Fruit fly (Drosophila melanogaster) whole organism, embryonic: Measurements from ENCODE around the gene CG13667.

ENCODE experiments used
- Asciz ChIP-seq: fragments of 200-800 bp; sonication (Bioruptor generic); optimal IDR thresholded peaks from 2 replicates; lab custom pipeline; 2017; ENCODE audit warnings: missing biosample characterization, mild to moderate bottlenecking, missing genetic modification characterization, missing genetic modification reagents
- B-H1 ChIP-seq: fragments of 200-800 bp; sonication (Bioruptor generic); IDR thresholded peaks from 3 replicates; pipeline ENCODE4 v1.3.6; 2022; ENCODE audit warnings: missing biosample characterization, missing genetic modification characterization
- CG10431 ChIP-seq: fragments of 200-800 bp; sonication (Bioruptor generic); optimal IDR thresholded peaks from 3 replicates; lab custom pipeline; 2018; ENCODE audit warnings: missing biosample characterization, mild to moderate bottlenecking, missing genetic modification characterization
- CG10959 ChIP-seq: fragments of 200-800 bp; sonication (Bioruptor generic); IDR thresholded peaks from 2 replicates; pipeline ENCODE4 v1.3.6; 2022; ENCODE audit warnings: missing biosample characterization, missing genetic modification characterization
- CG11093 ChIP-seq: fragments of 200-800 bp; sonication (Bioruptor generic); IDR thresholded peaks from 3 replicates; pipeline ENCODE4 v1.3.6; 2022; ENCODE audit warnings: missing biosample characterization, missing genetic modification characterization
- CG11456 ChIP-seq: fragments of 200-800 bp; sonication (Bioruptor generic); IDR thresholded peaks from 3 replicates; pipeline ENCODE4 v1.3.6; 2022; ENCODE audit warnings: missing biosample characterization, missing genetic modification characterization
- CG14860 ChIP-seq: fragments of 200-800 bp; sonication (Bioruptor generic); IDR thresholded peaks from 3 replicates; pipeline ENCODE4 v1.3.6; 2022; ENCODE audit warnings: missing biosample characterization, missing genetic modification characterization; ENCODE audit not compliant: partially characterized antibody
- CG1647 ChIP-seq: fragments of 200-800 bp; sonication (Bioruptor generic); optimal IDR thresholded peaks from 3 replicates; lab custom pipeline; 2016; ENCODE audit warnings: missing biosample characterization, missing genetic modification characterization
- CG18011 ChIP-seq: fragments of 200-800 bp; sonication (Bioruptor generic); optimal IDR thresholded peaks from 2 replicates; lab custom pipeline; 2017; ENCODE audit warnings: missing biosample characterization, missing genetic modification characterization, mild to moderate bottlenecking, moderate library complexity, missing genotype
- CG2116 ChIP-seq: fragments of 200-800 bp; sonication (Bioruptor generic); optimal IDR thresholded peaks from 3 replicates; lab custom pipeline; 2018; ENCODE audit warnings: missing biosample characterization, mild to moderate bottlenecking, missing genetic modification characterization
- CG2129 ChIP-seq: fragments of 200-800 bp; sonication (Bioruptor generic); IDR thresholded peaks from 2 replicates; pipeline ENCODE4 v1.3.6; 2022; ENCODE audit warnings: missing biosample characterization, missing genetic modification characterization; ENCODE audit not compliant: partially characterized antibody
- CG2678 ChIP-seq: fragments of 200-800 bp; sonication (Bioruptor generic); optimal IDR thresholded peaks from 3 replicates; lab custom pipeline; 2019; ENCODE audit warnings: missing biosample characterization, mild to moderate bottlenecking, missing genetic modification characterization, moderate library complexity
- CG34422 ChIP-seq: fragments of 200-800 bp; sonication (Bioruptor generic); IDR thresholded peaks from 3 replicates; pipeline ENCODE4 v1.3.6; 2022; ENCODE audit warnings: missing biosample characterization, missing genetic modification characterization
- CG3838 ChIP-seq: fragments of 200-800 bp; sonication (Bioruptor generic); optimal IDR thresholded peaks from 3 replicates; lab custom pipeline; 2016; ENCODE audit warnings: missing biosample characterization, missing genetic modification characterization
- CG4282 ChIP-seq: fragments of 200-800 bp; sonication (Bioruptor generic); optimal IDR thresholded peaks from 2 replicates; lab custom pipeline; 2016; ENCODE audit warnings: missing biosample characterization, missing genetic modification characterization
- CG4328 ChIP-seq: fragments of 200-800 bp; sonication (Bioruptor generic); optimal IDR thresholded peaks from 3 replicates; lab custom pipeline; 2017; ENCODE audit warnings: missing biosample characterization, missing genetic modification reagents, missing genetic modification characterization
- CG4820 ChIP-seq: fragments of 200-800 bp; sonication (Bioruptor generic); optimal IDR thresholded peaks from 3 replicates; lab custom pipeline; 2016; ENCODE audit warnings: missing biosample characterization, missing genetic modification characterization
- CG7372 ChIP-seq: fragments of 200-800 bp; sonication (Bioruptor generic); IDR thresholded peaks from 2 replicates; pipeline ENCODE4 v1.3.6; 2022; ENCODE audit warnings: missing biosample characterization, missing genetic modification characterization
- CG9215 ChIP-seq: fragments of 200-800 bp; sonication (Bioruptor generic); IDR thresholded peaks from 2 replicates; pipeline ENCODE4 v1.3.6; 2022; ENCODE audit warnings: missing biosample characterization, missing genetic modification characterization
- CG9727 ChIP-seq: fragments of 200-800 bp; sonication (Bioruptor generic); optimal IDR thresholded peaks from 3 replicates; lab custom pipeline; 2017; ENCODE audit warnings: missing biosample characterization, mild to moderate bottlenecking, missing genetic modification characterization
- CHES-1-like ChIP-seq: fragments of 200-800 bp; sonication (Bioruptor generic); optimal IDR thresholded peaks from 2 replicates; lab custom pipeline; 2016; ENCODE audit warnings: missing biosample characterization, missing genetic modification characterization
- CTCF ChIP-seq: fragments of 200-800 bp; sonication (Bioruptor generic); optimal IDR thresholded peaks from 2 replicates; lab custom pipeline; 2017; ENCODE audit warnings: missing biosample characterization, mild to moderate bottlenecking, missing genetic modification characterization, moderate library complexity
- Dbx ChIP-seq: fragments of 200-800 bp; sonication (Bioruptor generic); IDR thresholded peaks from 3 replicates; pipeline ENCODE4 v1.3.6; 2022; ENCODE audit warnings: missing biosample characterization, missing genetic modification characterization
- Dek ChIP-seq: fragments of 200-800 bp; sonication (Bioruptor generic); optimal IDR thresholded peaks from 3 replicates; lab custom pipeline; 2019; ENCODE audit warnings: missing biosample characterization, mild to moderate bottlenecking, missing genetic modification characterization, moderate library complexity
- Dip2 ChIP-seq: fragments of 200-800 bp; sonication (Bioruptor generic); IDR thresholded peaks from 2 replicates; pipeline ENCODE4 v1.3.6; 2022; ENCODE audit warnings: missing biosample characterization, missing genetic modification characterization
- Dip3 ChIP-seq: fragments of 200-800 bp; sonication (Bioruptor generic); optimal IDR thresholded peaks from 3 replicates; lab custom pipeline; 2016; ENCODE audit warnings: missing biosample characterization, missing genetic modification characterization
- H2.0 ChIP-seq: fragments of 200-800 bp; sonication (Bioruptor generic); IDR thresholded peaks from 2 replicates; pipeline ENCODE4 v1.3.6; 2022; ENCODE audit warnings: missing biosample characterization, missing genetic modification characterization
- HLH3B ChIP-seq: fragments of 200-800 bp; sonication (Bioruptor generic); IDR thresholded peaks from 2 replicates; pipeline ENCODE4 v1.3.6; 2022; ENCODE audit warnings: missing biosample characterization, missing genetic modification characterization
- Hr51 ChIP-seq, 2 experiments: fragments of 200-800 bp; sonication (Bioruptor generic); optimal IDR thresholded peaks; 2 replicates in 1 of 2; 3 replicates in 1 of 2; lab custom pipeline; 2016 to 2018; ENCODE audit warnings: missing biosample characterization in 2 of 2, missing genetic modification characterization in 2 of 2, mild to moderate bottlenecking in 1 of 2, moderate library complexity in 1 of 2
- Jarid2 ChIP-seq: fragments of 200-800 bp; sonication (Bioruptor generic); optimal IDR thresholded peaks from 3 replicates; lab custom pipeline; 2017; ENCODE audit warnings: mild to moderate bottlenecking, missing biosample characterization, missing genetic modification reagents, missing genetic modification characterization
- NC2β ChIP-seq: fragments of 200-800 bp; sonication (Bioruptor generic); optimal IDR thresholded peaks from 2 replicates; lab custom pipeline; 2016; ENCODE audit warnings: missing biosample characterization, missing genetic modification characterization
- PHDP ChIP-seq: fragments of 200-800 bp; sonication (Bioruptor generic); optimal IDR thresholded peaks from 3 replicates; lab custom pipeline; 2018; ENCODE audit warnings: missing biosample characterization, mild to moderate bottlenecking, missing genetic modification characterization, moderate library complexity
- Spps ChIP-seq: fragments of 200-800 bp; sonication (Bioruptor generic); optimal IDR thresholded peaks from 2 replicates; lab custom pipeline; 2018; ENCODE audit warnings: missing biosample characterization, mild to moderate bottlenecking, missing genetic modification characterization
- Ssrp ChIP-seq: fragments of 200-800 bp; sonication (Bioruptor generic); optimal IDR thresholded peaks from 2 replicates; lab custom pipeline; 2018; ENCODE audit warnings: missing biosample characterization, mild to moderate bottlenecking, missing genetic modification characterization, moderate library complexity
- Tbp ChIP-seq: fragments of >200 bp; optimal IDR thresholded peaks from 2 replicates; lab custom pipeline; 2018; ENCODE audit warnings: missing biosample characterization, missing genetic modification characterization
- az2 ChIP-seq: fragments of 200-800 bp; sonication (Bioruptor generic); optimal IDR thresholded peaks from 3 replicates; lab custom pipeline; 2016; ENCODE audit warnings: missing biosample characterization, missing genetic modification characterization
- cato ChIP-seq: fragments of 200-800 bp; sonication (Bioruptor generic); optimal IDR thresholded peaks from 2 replicates; lab custom pipeline; 2016; ENCODE audit warnings: missing biosample characterization, missing genetic modification characterization, borderline replicate concordance
- cg ChIP-seq: fragments of 200-800 bp; sonication (Bioruptor generic); optimal IDR thresholded peaks from 3 replicates; lab custom pipeline; 2019; ENCODE audit warnings: missing biosample characterization, mild to moderate bottlenecking, missing genetic modification characterization, moderate library complexity
- croc ChIP-seq: fragments of 200-800 bp; sonication (Bioruptor generic); conservative IDR thresholded peaks from 3 replicates; pipeline ENCODE4 v1.3.6; 2022; ENCODE audit warnings: missing biosample characterization, missing genetic modification characterization
- disco-r ChIP-seq: fragments of 200-800 bp; sonication (Bioruptor generic); optimal IDR thresholded peaks from 2 replicates; lab custom pipeline; 2016; ENCODE audit warnings: missing biosample characterization, missing genetic modification characterization
- dpn ChIP-seq, 2 experiments: fragments of 200-800 bp; sonication (Bioruptor generic); optimal IDR thresholded peaks; 3 replicates each; lab custom pipeline; 2016; ENCODE audit warnings: missing biosample characterization in 2 of 2, missing genetic modification characterization in 2 of 2
- gsb ChIP-seq: fragments of 200-800 bp; sonication (Bioruptor generic); IDR thresholded peaks from 2 replicates; pipeline ENCODE4 v1.3.6; 2022; ENCODE audit warnings: missing biosample characterization, missing genetic modification characterization
- hbn ChIP-seq: fragments of 200-800 bp; sonication (Bioruptor generic); IDR thresholded peaks from 2 replicates; pipeline ENCODE4 v1.3.6; 2022; ENCODE audit warnings: missing biosample characterization, missing genetic modification characterization; ENCODE audit not compliant: partially characterized antibody
- jigr1 ChIP-seq: fragments of 200-800 bp; sonication (Bioruptor generic); IDR thresholded peaks from 3 replicates; pipeline ENCODE4 v1.3.6; 2022; ENCODE audit warnings: missing biosample characterization, missing genetic modification characterization
- repo ChIP-seq: fragments of 200-800 bp; sonication (Bioruptor generic); optimal IDR thresholded peaks from 2 replicates; lab custom pipeline; 2016; ENCODE audit warnings: missing biosample characterization, missing genetic modification characterization
- scrt ChIP-seq: fragments of 200-800 bp; sonication (Bioruptor generic); optimal IDR thresholded peaks from 2 replicates; lab custom pipeline; 2018; ENCODE audit warnings: missing biosample characterization, mild to moderate bottlenecking, missing genetic modification characterization, moderate library complexity
- sisA ChIP-seq: fragments of 200-800 bp; sonication (Bioruptor generic); IDR thresholded peaks from 2 replicates; pipeline ENCODE4 v1.3.6; 2022; ENCODE audit warnings: missing biosample characterization, missing genetic modification characterization
- vvl ChIP-seq: fragments of 200-800 bp; sonication (Bioruptor generic); IDR thresholded peaks from 2 replicates; pipeline ENCODE4 v1.3.6; 2022; ENCODE audit warnings: missing biosample characterization, missing genetic modification characterization
- yki ChIP-seq: fragments of >200 bp; optimal IDR thresholded peaks from 3 replicates; lab custom pipeline; 2018

The CG13667 gene

DNA sequence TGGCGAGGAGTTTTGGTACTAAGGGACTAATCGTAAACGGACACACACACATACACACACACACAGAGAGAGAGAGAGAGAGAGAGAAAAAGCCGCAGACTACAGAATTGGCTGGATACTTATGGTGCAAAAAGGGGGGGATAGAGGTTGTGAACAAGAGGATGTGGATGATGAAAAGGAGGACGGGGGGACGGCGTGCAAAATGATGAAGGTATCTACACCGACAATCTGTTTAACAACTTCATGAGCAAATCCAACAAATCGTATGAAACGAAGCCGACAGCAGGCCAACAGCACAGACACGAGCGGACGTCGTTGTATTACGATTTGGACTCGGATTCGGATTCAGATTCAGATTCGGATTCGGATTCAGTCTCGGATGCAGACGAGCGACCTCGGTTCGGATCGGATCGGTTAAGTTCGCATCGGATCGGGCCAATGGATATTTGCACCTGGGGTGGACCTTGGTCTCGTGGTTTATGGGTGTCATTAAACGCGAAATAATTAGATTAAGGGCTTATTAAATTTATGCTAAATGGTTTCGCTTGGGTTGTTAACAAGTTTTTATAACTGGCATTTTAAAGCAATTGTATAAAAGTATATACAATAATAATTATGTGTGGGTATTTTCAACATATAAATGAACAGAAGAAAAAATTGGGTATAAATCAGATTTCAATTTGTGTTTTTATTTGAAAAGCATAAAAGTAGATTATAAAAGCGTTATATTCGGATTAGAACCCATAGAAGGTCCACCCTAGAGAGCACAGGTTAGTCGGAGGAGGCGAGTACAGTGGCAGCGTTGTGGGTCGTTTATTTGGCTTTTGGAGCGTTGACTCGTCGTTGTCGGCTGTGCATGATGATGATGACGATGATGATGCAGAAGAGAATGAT, 50.0 kb downstream of the CG13667 start (continued):
- TF ChIP-seq sisA (GFP tag; lab: Robert Waterston, UW) (peak; percentile 58), repo (GFP tag; lab: Kevin White, UChicago) (peak; percentile 33), dpn (GFP tag; optimal IDR thresholded peaks at IDR 0.05; lab: Kevin White, UChicago) (peak; percentile 71 to 78), Asciz (GFP tag; lab: Kevin White, UChicago) (peak; percentile 93), CG2678 (tag; lab: Kevin White, UChicago) (peak; percentile 96), cato (GFP tag; lab: Kevin White, UChicago) (peak; percentile 27), CTCF (peak; percentile 52), CG10431 (GFP tag; lab: Kevin White, UChicago) (peak; percentile 63), Hr51 (GFP tag; optimal IDR thresholded peaks at IDR 0.05; lab: Kevin White, UChicago) (peak; percentile 57 to 95), scrt (peak; percentile 84), NC2β (GFP tag; lab: Kevin White, UChicago) (no peak), B-H1 (GFP tag; lab: Robert Waterston, UW) (peak; percentile 77), CG9727 (peak; percentile 94), Tbp (no peak), CG7372 (GFP tag; lab: Robert Waterston, UW) (peak; percentile 79), Dip2 (no peak; the same call in 1 of the 2 replicates), CG4820 (peak; percentile 83), az2 (peak; percentile 81), disco-r (GFP tag; lab: Kevin White, UChicago) (peak; percentile 9), Dek (tag; lab: Kevin White, UChicago) (peak; percentile 85), CG3838 (GFP tag; lab: Kevin White, UChicago) (peak; percentile 40), CG1647 (GFP tag; lab: Kevin White, UChicago) (peak; percentile 51), CG2116 (GFP tag; lab: Kevin White, UChicago) (peak; percentile 64), Dbx (peak; percentile 75), Dip3 (peak; percentile 25), Jarid2 (GFP tag; lab: Kevin White, UChicago) (peak; percentile 70), Spps (tag; lab: Kevin White, UChicago) (peak; percentile 77), CG11456 (GFP tag; lab: Robert Waterston, UW) (peak; percentile 79), CG9215 (GFP tag; lab: Robert Waterston, UW) (peak; percentile 73), hbn (no peak), croc (GFP tag; lab: Robert Waterston, UW) (peak; percentile 55; the same call in 2 of the 3 replicates), CHES-1-like (GFP tag; lab: Kevin White, UChicago) (peak; percentile 15), CG4282 (GFP tag; lab: Kevin White, UChicago) (no peak), CG34422 (peak; percentile 70), HLH3B (peak; percentile 70), CG11093 (GFP tag; lab: Robert Waterston, UW) (peak; percentile 61; the same call in 2 of the 3 replicates), CG10959 (no peak), cg (GFP tag; lab: Kevin White, UChicago) (peak; percentile 30), CG2129 (GFP tag; lab: Robert Waterston, UW) (no peak), Ssrp (tag; lab: Kevin White, UChicago) (peak; percentile 78), PHDP (tag; lab: Kevin White, UChicago) (peak; percentile 92), yki (lab: Kevin White, UChicago) (no peak), CG4328 (GFP tag; lab: Kevin White, UChicago) (peak; percentile 86), jigr1 (GFP tag; lab: Robert Waterston, UW) (peak; percentile 51; the same call in 1 of the 3 replicates), CG14860 (no peak), gsb (GFP tag; lab: Robert Waterston, UW) (peak; percentile 72), vvl (peak; percentile 84), H2.0 (GFP tag; lab: Robert Waterston, UW) (peak; percentile 63), CG18011 (peak; percentile 76)
